Fruit fly (Drosophila melanogaster): ENCODE data around the gene ine.

- TF ChIP-seq cic (GFP tag; optimal IDR thresholded peaks at IDR 0.05) = no peak
- TF ChIP-seq kay (GFP tag; ENCODE audit: borderline replicate concordance) = no peak
- TF ChIP-seq CG7101 (tag; optimal IDR thresholded peaks at IDR 0.05) = no peak
- TF ChIP-seq Crg-1 (GFP tag; optimal IDR thresholded peaks at IDR 0.05) = no peak
- no peak for TF ChIP-seq CG1620 (GFP tag; optimal IDR thresholded peaks at IDR 0.05)
- TF ChIP-seq CG11617 (GFP tag; optimal IDR thresholded peaks at IDR 0.05) = no peak
- TF ChIP-seq CG33017 (tag; optimal IDR thresholded peaks at IDR 0.05) = no peak
- TF ChIP-seq cnc (optimal IDR thresholded peaks at IDR 0.05) = no peak
- TF ChIP-seq Hr96 (GFP tag; optimal IDR thresholded peaks at IDR 0.05) = no peak
Measured at dm6 chr2L:4422154-4422553, 54.7 kb downstream of the ine start.
